Fruit fly (Drosophila melanogaster) whole organism, embryonic: ENCODE results near the gene CG11865.
A peak's percentile ranks its signal among the peaks of the same experiment; 100 is the strongest.

Experiments used
- BEAF-32 ChIP-seq: fragments of 200-800 bp; sonication (Bioruptor generic); optimal IDR thresholded peaks from 3 replicates; lab custom pipeline; 2017; ENCODE audit warnings: missing biosample characterization, missing genetic modification characterization, mild to moderate bottlenecking, moderate library complexity, missing genetic modification reagents
- CG10274 ChIP-seq: fragments of 200-800 bp; sonication (Bioruptor generic); optimal IDR thresholded peaks from 3 replicates; lab custom pipeline; 2017; ENCODE audit warnings: missing biosample characterization, mild to moderate bottlenecking, missing genetic modification characterization
- CG10979 ChIP-seq: fragments of 200-800 bp; sonication (Bioruptor generic); optimal IDR thresholded peaks from 2 replicates; lab custom pipeline; 2018; ENCODE audit warnings: missing biosample characterization, mild to moderate bottlenecking, missing genetic modification characterization, moderate library complexity
- CG11696 ChIP-seq: fragments of 200-800 bp; sonication (Bioruptor generic); IDR thresholded peaks from 2 replicates; pipeline ENCODE4 v1.3.6; 2022; ENCODE audit warnings: missing biosample characterization, missing genetic modification characterization
- CG13775 ChIP-seq: fragments of 200-800 bp; sonication (Bioruptor generic); optimal IDR thresholded peaks from 3 replicates; lab custom pipeline; 2017; ENCODE audit warnings: missing biosample characterization, mild to moderate bottlenecking, missing genetic modification characterization
- CG1792 ChIP-seq: fragments of 200-800 bp; sonication (Bioruptor generic); optimal IDR thresholded peaks from 2 replicates; lab custom pipeline; 2016; ENCODE audit warnings: missing biosample characterization, missing genetic modification characterization
- CG2116 ChIP-seq: fragments of 200-800 bp; sonication (Bioruptor generic); optimal IDR thresholded peaks from 3 replicates; lab custom pipeline; 2018; ENCODE audit warnings: missing biosample characterization, mild to moderate bottlenecking, missing genetic modification characterization
- CG3726 ChIP-seq: fragments of 200-800 bp; sonication (Bioruptor generic); IDR thresholded peaks from 3 replicates; pipeline ENCODE4, ENCODE4 v1.3.6; 2022; ENCODE audit warnings: missing biosample characterization, missing genetic modification characterization
- CG3995 ChIP-seq: fragments of 200-800 bp; sonication (Bioruptor generic); optimal IDR thresholded peaks from 3 replicates; lab custom pipeline; 2016; ENCODE audit warnings: missing biosample characterization, missing genetic modification characterization
- CG7987 ChIP-seq: fragments of 200-800 bp; sonication (Bioruptor generic); optimal IDR thresholded peaks from 2 replicates; lab custom pipeline; 2018; ENCODE audit warnings: missing biosample characterization, mild to moderate bottlenecking, missing genetic modification characterization, moderate library complexity
- CG8924 ChIP-seq: fragments of 200-800 bp; optimal IDR thresholded peaks from 3 replicates; lab custom pipeline; 2019; ENCODE audit warnings: missing biosample characterization, mild to moderate bottlenecking, missing genetic modification characterization, moderate library complexity
- CG9797 ChIP-seq: fragments of 200-800 bp; sonication (Bioruptor generic); optimal IDR thresholded peaks from 3 replicates; lab custom pipeline; 2018; ENCODE audit warnings: missing biosample characterization, mild to moderate bottlenecking, missing genetic modification characterization
- D19A ChIP-seq: fragments of 200-800 bp; optimal IDR thresholded peaks from 3 replicates; lab custom pipeline; 2019; ENCODE audit warnings: missing biosample characterization, mild to moderate bottlenecking, missing genetic modification characterization, moderate library complexity
- Eip74EF ChIP-seq, 2 experiments: fragments of 200-800 bp in 1 of 2; fragments of >200 bp in 1 of 2; sonication (Bioruptor generic) in 1 of 2; optimal IDR thresholded peaks; 2 replicates each; lab custom pipeline; 2017 to 2019; ENCODE audit warnings: missing biosample characterization in 2 of 2, missing genetic modification characterization in 2 of 2, mild to moderate bottlenecking in 1 of 2, moderate library complexity in 1 of 2
- Elba2 ChIP-seq: fragments of 200-800 bp; sonication (Bioruptor generic); optimal IDR thresholded peaks from 3 replicates; lab custom pipeline; 2016; ENCODE audit warnings: missing biosample characterization, missing genetic modification characterization
- Ets65A ChIP-seq: fragments of 200-800 bp; sonication (Bioruptor generic); peaks from one replicate; lab custom pipeline; 2016; ENCODE audit warnings: missing biosample characterization, missing genetic modification characterization
- HHEX ChIP-seq: fragments of 200-800 bp; sonication (Bioruptor generic); optimal IDR thresholded peaks from 3 replicates; lab custom pipeline; 2017; ENCODE audit warnings: missing biosample characterization, mild to moderate bottlenecking, missing genetic modification characterization, missing genetic modification reagents
- Nf-YA ChIP-seq: fragments of 200-800 bp; sonication (Bioruptor generic); IDR thresholded peaks from 2 replicates; pipeline ENCODE4 v1.3.6; 2022; ENCODE audit warnings: missing biosample characterization, missing genetic modification characterization
- Nf-YB ChIP-seq: fragments of 200-800 bp; sonication (Bioruptor generic); optimal IDR thresholded peaks from 3 replicates; lab custom pipeline; 2019; ENCODE audit warnings: missing biosample characterization, mild to moderate bottlenecking, missing genetic modification characterization, moderate library complexity
- Scr ChIP-seq: fragments of 200-800 bp; sonication (Bioruptor generic); IDR thresholded peaks from 2 replicates; pipeline ENCODE4 v1.3.6; 2022; ENCODE audit warnings: missing biosample characterization, missing genetic modification characterization; ENCODE audit not compliant: partially characterized antibody
- Six4 ChIP-seq: fragments of 200-800 bp; sonication (Bioruptor generic); optimal IDR thresholded peaks from 2 replicates; lab custom pipeline; 2016; ENCODE audit warnings: missing biosample characterization, missing genetic modification characterization
- Usf ChIP-seq: fragments of 200-800 bp; sonication (Bioruptor generic); optimal IDR thresholded peaks from 2 replicates; lab custom pipeline; 2017; ENCODE audit warnings: missing genotype, missing biosample characterization, missing genetic modification characterization
- ash1 ChIP-seq: fragments of 200-800 bp; sonication (Bioruptor generic); optimal IDR thresholded peaks from 2 replicates; lab custom pipeline; 2018; ENCODE audit warnings: missing biosample characterization, mild to moderate bottlenecking, missing genetic modification characterization
- cas ChIP-seq: fragments of 200-800 bp; sonication (Bioruptor generic); IDR thresholded peaks from 2 replicates; pipeline ENCODE4 v1.3.6; 2022; ENCODE audit warnings: missing biosample characterization, missing genetic modification characterization
- chif ChIP-seq, 2 experiments: fragments of 200-800 bp; sonication (Bioruptor generic); optimal IDR thresholded peaks; 3 replicates each; lab custom pipeline; 2016; ENCODE audit warnings: missing biosample characterization in 2 of 2, missing genetic modification characterization in 2 of 2
- exex ChIP-seq: fragments of 200-800 bp; sonication (Bioruptor generic); optimal IDR thresholded peaks from 4 replicates; lab custom pipeline; 2018; ENCODE audit warnings: missing biosample characterization, mild to moderate bottlenecking, missing genetic modification characterization, moderate library complexity
- fd3F ChIP-seq: fragments of 200-800 bp; sonication (Bioruptor generic); optimal IDR thresholded peaks from 2 replicates; lab custom pipeline; 2018; ENCODE audit warnings: missing biosample characterization, mild to moderate bottlenecking, missing genetic modification characterization, moderate library complexity
- jumu ChIP-seq: fragments of 200-800 bp; sonication (Bioruptor generic); optimal IDR thresholded peaks from 3 replicates; lab custom pipeline; 2016; ENCODE audit warnings: missing biosample characterization, missing genetic modification characterization
- lbe ChIP-seq: fragments of 200-800 bp; sonication (Bioruptor generic); optimal IDR thresholded peaks from 2 replicates; lab custom pipeline; 2016; ENCODE audit warnings: missing biosample characterization, mild to moderate bottlenecking, missing genetic modification characterization
- onecut ChIP-seq: fragments of 200-800 bp; sonication (Bioruptor generic); IDR thresholded peaks from 2 replicates; pipeline ENCODE4 v1.3.6; 2022; ENCODE audit warnings: missing biosample characterization, missing genetic modification characterization
- row ChIP-seq: fragments of 200-800 bp; sonication (Bioruptor generic); IDR thresholded peaks from 3 replicates; pipeline ENCODE4 v1.3.6; 2022; ENCODE audit warnings: missing biosample characterization, missing genetic modification characterization
- run ChIP-seq: fragments of 200-800 bp; sonication (Bioruptor generic); optimal IDR thresholded peaks from 3 replicates; lab custom pipeline; 2018; ENCODE audit warnings: missing biosample characterization, mild to moderate bottlenecking, missing genetic modification characterization
- shn ChIP-seq: fragments of 200-800 bp; sonication (Bioruptor generic); optimal IDR thresholded peaks from 3 replicates; lab custom pipeline; 2016; ENCODE audit warnings: missing biosample characterization, missing genetic modification characterization
- sqz ChIP-seq: fragments of 200-800 bp; sonication (Bioruptor generic); optimal IDR thresholded peaks from 3 replicates; lab custom pipeline; 2018; ENCODE audit warnings: missing biosample characterization, mild to moderate bottlenecking, missing genetic modification characterization
- stwl ChIP-seq: fragments of 200-800 bp; sonication (Bioruptor generic); optimal IDR thresholded peaks from 3 replicates; lab custom pipeline; 2018; ENCODE audit warnings: missing biosample characterization, mild to moderate bottlenecking, missing genetic modification characterization, moderate library complexity
- sug ChIP-seq: fragments of 200-800 bp; optimal IDR thresholded peaks from 2 replicates; lab custom pipeline; 2019; ENCODE audit warnings: missing biosample characterization, mild to moderate bottlenecking, missing genetic modification characterization, moderate library complexity

CG11865 gene

dm6 chr2L:15611669-15612308, 5.0 kb upstream of the CG11865 start, which contains the start of gene CG15255 (continued):
- TF ChIP-seq Scr (GFP tag; lab: Robert Waterston, UW) (no peak), sug (tag; lab: Kevin White, UChicago) (peak; percentile 50)

dm6 chr2L:15613285-15613912, 3.4 kb upstream of the CG11865 start, which contains the start of gene Semp1:
TSS of gene Semp1 (minus strand) at chr2L:15613335.
- TF ChIP-seq CG3995 (GFP tag; lab: Kevin White, UChicago) (peak; percentile 95), CG13775 (GFP tag; lab: Kevin White, UChicago) (no peak), stwl (tag; lab: Kevin White, UChicago) (peak; percentile 5), Eip74EF (GFP tag; optimal IDR thresholded peaks at IDR 0.05; lab: Kevin White, UChicago) (no peak), CG7987 (GFP tag; lab: Kevin White, UChicago) (no peak)

dm6 chr2L:15614728-15615127, 2.1 kb upstream of the CG11865 start, which contains the start of gene CG15254:
TSS of gene CG15254 (minus strand) at chr2L:15614828.
- TF ChIP-seq exex (peak; percentile 47), Six4 (GFP tag; lab: Kevin White, UChicago) (no peak)

- no peak for TF ChIP-seq jumu (GFP tag; lab: Kevin White, UChicago)
- peak; percentile 65 for TF ChIP-seq exex
Measured at dm6 chr2L:15616251-15616650, 546 bp upstream of the CG11865 start, which contains the start of gene CG15253. TSS of gene CG15253 (minus strand) at chr2L:15616351.

- TF ChIP-seq Elba2 (GFP tag; lab: Kevin White, UChicago): no peak
- TF ChIP-seq Ets65A (GFP tag; lab: Kevin White, UChicago): peak; percentile 44
- TF ChIP-seq Nf-YA (GFP tag; lab: Robert Waterston, UW): no peak
- TF ChIP-seq, all 482 proteins: peak for 1
Measured at dm6 chr2L:15623458-15623857, 6.7 kb downstream of the CG11865 start, which contains the start of gene Or35a. TSS of gene Or35a (minus strand) at chr2L:15623558.

dm6 chr2L:15628378-15628777, 11.6 kb downstream of the CG11865 start, which contains the start of gene CG7631:
TSS of gene CG7631 (plus strand) at chr2L:15628678.
- TF ChIP-seq D19A (tag; lab: Kevin White, UChicago) (no peak), run (no peak), Usf (GFP tag; lab: Kevin White, UChicago) (no peak), CG2116 (no peak), Ets65A (GFP tag; lab: Kevin White, UChicago) (peak; percentile 20), sqz (GFP tag; lab: Kevin White, UChicago) (no peak), CG11696 (GFP tag; lab: Robert Waterston, UW) (no peak), cas (no peak)

dm6 chr2L:15629596-15630168, 12.9 kb downstream of the CG11865 start, which contains the start of gene CG18480:
TSS of gene CG18480 (plus strand) at chr2L:15630002.
- TF ChIP-seq CG1792 (GFP tag; lab: Kevin White, UChicago): no peak
- TF ChIP-seq chif (GFP tag; optimal IDR thresholded peaks at IDR 0.05; lab: Kevin White, UChicago): peak; percentile 21 to 27
- peak; percentile 91 for TF ChIP-seq row (GFP tag; lab: Robert Waterston, UW)
- no peak for TF ChIP-seq Nf-YB (GFP tag; lab: Kevin White, UChicago)
- no peak for TF ChIP-seq lbe (GFP tag; lab: Kevin White, UChicago)
- no peak for TF ChIP-seq CG8924
- TF ChIP-seq CG9797 (GFP tag; lab: Kevin White, UChicago): no peak
- TF ChIP-seq HHEX (GFP tag; lab: Kevin White, UChicago): peak; percentile 25
- TF ChIP-seq BEAF-32 (GFP tag; lab: Kevin White, UChicago): no peak
- TF ChIP-seq shn (GFP tag; lab: Kevin White, UChicago): peak; percentile 41
- 0 out of 3 replicates have a peak, but pooled peaks have one; percentile 36 for TF ChIP-seq CG3726 (GFP tag; lab: Robert Waterston, UW)
- no peak for TF ChIP-seq CG10979
- TF ChIP-seq fd3F: peak; percentile 18
- TF ChIP-seq ash1 (GFP tag; lab: Kevin White, UChicago): no peak
- peak; percentile 94 for TF ChIP-seq CG10274 (GFP tag; lab: Kevin White, UChicago)
- TF ChIP-seq onecut (GFP tag; lab: Robert Waterston, UW): peak; percentile 46; the same call in 1 of the 2 replicates
